Worm (Caenorhabditis elegans) whole organism, L3 larva: ENCODE measurements around the gene C14C6.3.

ENCODE experiments used
- aly-2 ChIP-seq: fragments of 150-350 bp; optimal IDR thresholded peaks from 2 replicates; lab custom pipeline; 2014; ENCODE audit warnings: missing biosample characterization, missing genetic modification characterization
- ceh-28 ChIP-seq: fragments of 150-350 bp; optimal IDR thresholded peaks from 2 replicates; lab custom pipeline; 2014; ENCODE audit warnings: missing biosample characterization, missing genetic modification reagents, missing genetic modification characterization
- ceh-9 ChIP-seq: sonication (generic microtip); optimal IDR thresholded peaks from 2 replicates; lab custom pipeline; 2018; ENCODE audit warnings: missing biosample characterization, missing genetic modification characterization
- daf-12 ChIP-seq: fragments of 150-350 bp; optimal IDR thresholded peaks from 2 replicates; lab custom pipeline; 2014; ENCODE audit warnings: missing biosample characterization, missing genetic modification reagents, missing genetic modification characterization
- egl-5 ChIP-seq: fragments of 150-350 bp; optimal IDR thresholded peaks from 2 replicates; lab custom pipeline; 2017; ENCODE audit warnings: missing biosample characterization, missing genetic modification reagents, missing genetic modification characterization, inconsistent platforms
- elt-1 ChIP-seq: fragments of 150-350 bp; optimal IDR thresholded peaks from 2 replicates; lab custom pipeline; 2014; ENCODE audit warnings: missing biosample characterization, missing genetic modification characterization
- elt-3 ChIP-seq, 3 experiments: fragments of 150-350 bp in 1 of 3; sonication (generic microtip) in 2 of 3; optimal IDR thresholded peaks; 2 replicates in 2 of 3; 4 replicates in 1 of 3; lab custom pipeline; 2014 to 2017; ENCODE audit warnings: missing biosample characterization in 3 of 3, missing genetic modification characterization in 3 of 3
- eor-1 ChIP-seq, 2 experiments: fragments of 150-350 bp; optimal IDR thresholded peaks; 2 replicates each; lab custom pipeline; 2014 to 2018; ENCODE audit warnings: missing biosample characterization in 2 of 2, missing genetic modification characterization in 2 of 2
- fkh-2 ChIP-seq: fragments of 150-350 bp; optimal IDR thresholded peaks from 2 replicates; lab custom pipeline; 2014; ENCODE audit warnings: missing biosample characterization, missing genetic modification reagents, missing genetic modification characterization
- fos-1 ChIP-seq: fragments of 150-350 bp; optimal IDR thresholded peaks from 2 replicates; lab custom pipeline; 2014; ENCODE audit warnings: missing biosample characterization, missing genetic modification characterization
- jun-1 ChIP-seq: fragments of 150-350 bp; optimal IDR thresholded peaks from 2 replicates; lab custom pipeline; 2014; ENCODE audit warnings: missing biosample characterization, missing genetic modification reagents, missing genetic modification characterization
- lin-15B ChIP-seq: fragments of 150-350 bp; optimal IDR thresholded peaks from 2 replicates; lab custom pipeline; 2014; ENCODE audit warnings: missing biosample characterization, missing genetic modification characterization
- lsy-12 ChIP-seq: sonication (generic microtip); optimal IDR thresholded peaks from 2 replicates; lab custom pipeline; 2016; ENCODE audit warnings: mild to moderate bottlenecking, missing genetic modification characterization, missing compliant biosample characterization
- mdl-1 ChIP-seq: fragments of 150-350 bp; optimal IDR thresholded peaks from 2 replicates; lab custom pipeline; 2014; ENCODE audit warnings: missing biosample characterization, missing genetic modification characterization
- mml-1 ChIP-seq: fragments of 150-350 bp; sonication (generic microtip); optimal IDR thresholded peaks from 3 replicates; lab custom pipeline; 2014; ENCODE audit warnings: missing biosample characterization, missing genetic modification characterization
- nhr-11 ChIP-seq: fragments of 150-350 bp; optimal IDR thresholded peaks from 2 replicates; lab custom pipeline; 2014; ENCODE audit warnings: missing biosample characterization, missing genetic modification characterization
- nhr-12 ChIP-seq: fragments of 150-350 bp; optimal IDR thresholded peaks from 2 replicates; lab custom pipeline; 2014; ENCODE audit warnings: missing biosample characterization, missing genetic modification characterization
- nhr-23 ChIP-seq: fragments of 150-350 bp; optimal IDR thresholded peaks from 2 replicates; lab custom pipeline; 2014; ENCODE audit warnings: missing biosample characterization, missing genetic modification reagents, missing genetic modification characterization
- nhr-237 ChIP-seq: fragments of 150-350 bp; optimal IDR thresholded peaks from 2 replicates; lab custom pipeline; 2014; ENCODE audit warnings: missing biosample characterization, missing genetic modification characterization
- nhr-25 ChIP-seq: sonication (generic microtip); optimal IDR thresholded peaks from 2 replicates; lab custom pipeline; 2017; ENCODE audit warnings: missing biosample characterization, missing genetic modification characterization
- nhr-28 ChIP-seq: fragments of 150-350 bp; optimal IDR thresholded peaks from 2 replicates; lab custom pipeline; 2014; ENCODE audit warnings: missing biosample characterization, missing genetic modification characterization
- nhr-43 ChIP-seq: sonication (generic microtip); optimal IDR thresholded peaks from 2 replicates; lab custom pipeline; 2016; ENCODE audit warnings: mild to moderate bottlenecking, missing genetic modification characterization, missing compliant biosample characterization; ENCODE audit not compliant: poor library complexity, severe bottlenecking
- nhr-67 ChIP-seq: fragments of 150-350 bp; optimal IDR thresholded peaks from 2 replicates; lab custom pipeline; 2014; ENCODE audit warnings: missing biosample characterization, missing genetic modification characterization
- nhr-76 ChIP-seq: fragments of 150-350 bp; sonication (generic microtip); optimal IDR thresholded peaks from 5 replicates; lab custom pipeline; 2014; ENCODE audit warnings: missing biosample characterization, missing genetic modification characterization
- pha-4 ChIP-seq: fragments of 150-350 bp; optimal IDR thresholded peaks from 2 replicates; lab custom pipeline; 2014; ENCODE audit warnings: missing biosample characterization, missing genetic modification reagents, missing genetic modification characterization
- pqm-1 ChIP-seq: fragments of 150-350 bp; optimal IDR thresholded peaks from 2 replicates; lab custom pipeline; 2017; ENCODE audit warnings: missing biosample characterization, missing genetic modification characterization, inconsistent platforms
- sea-2 ChIP-seq: fragments of 150-350 bp; sonication (generic microtip); optimal IDR thresholded peaks from 4 replicates; lab custom pipeline; 2014; ENCODE audit warnings: missing biosample characterization, missing genetic modification reagents, missing genetic modification characterization
- snpc-4 ChIP-seq: fragments of 150-350 bp; optimal IDR thresholded peaks from 2 replicates; lab custom pipeline; 2014; ENCODE audit warnings: missing biosample characterization, missing genetic modification characterization
- unc-39 ChIP-seq: sonication (generic microtip); optimal IDR thresholded peaks from 4 replicates; lab custom pipeline; 2017; ENCODE audit warnings: missing biosample characterization, missing genetic modification characterization
- zag-1 ChIP-seq: fragments of 150-350 bp; optimal IDR thresholded peaks from 2 replicates; lab custom pipeline; 2014; ENCODE audit warnings: missing biosample characterization, missing genetic modification characterization
- ztf-11 ChIP-seq: fragments of 150-350 bp; optimal IDR thresholded peaks from 2 replicates; lab custom pipeline; 2014; ENCODE audit warnings: missing biosample characterization, missing genetic modification characterization
- ztf-4 ChIP-seq: fragments of 150-350 bp; optimal IDR thresholded peaks from 2 replicates; lab custom pipeline; 2014; ENCODE audit warnings: missing biosample characterization, missing genetic modification characterization

Gene C14C6.3

DNA sequence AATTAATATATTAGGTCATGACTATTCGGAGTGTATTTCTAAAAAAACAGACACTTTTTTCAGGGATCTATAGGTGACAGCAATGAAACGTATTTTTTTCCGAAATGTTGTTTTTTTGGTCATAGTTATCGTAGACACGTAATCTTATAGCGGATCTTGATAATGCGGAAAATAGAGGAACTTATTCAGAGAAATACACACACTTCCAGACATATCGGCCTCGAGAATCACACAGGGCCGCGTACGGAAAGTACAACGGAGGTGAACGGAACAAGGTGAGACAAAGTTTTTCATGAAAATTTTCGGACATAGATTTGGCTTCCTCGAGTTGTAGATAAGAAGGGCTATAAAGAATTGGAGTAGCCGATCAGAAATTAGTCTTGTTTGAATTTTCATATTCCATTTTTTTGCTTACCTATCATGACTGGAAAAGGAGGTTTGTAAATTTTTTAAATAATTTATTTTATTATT lies 4.2 kb upstream of the C14C6.3 start, which contains the start of gene nhr-155:
nhr-155 (plus strand) TSS at position 421 of the 471 bp plus-strand sequence.
- TF ChIP-seq snpc-4 (no peak), sea-2 (GFP tag; lab: Kevin White, UChicago) (no peak), daf-12 (tag; lab: Kevin White, UChicago) (no peak), nhr-23 (tag; lab: Kevin White, UChicago) (peak; percentile 87), elt-1 (peak; percentile 95), zag-1 (tag; lab: Kevin White, UChicago) (no peak), lin-15B (tag; lab: Kevin White, UChicago) (no peak), nhr-43 (peak; percentile 67), nhr-67 (no peak), nhr-25 (tag; lab: Kevin White, UChicago) (peak; percentile 32)
- TF ChIP-seq, all 47 proteins: peak for 4

DNA sequence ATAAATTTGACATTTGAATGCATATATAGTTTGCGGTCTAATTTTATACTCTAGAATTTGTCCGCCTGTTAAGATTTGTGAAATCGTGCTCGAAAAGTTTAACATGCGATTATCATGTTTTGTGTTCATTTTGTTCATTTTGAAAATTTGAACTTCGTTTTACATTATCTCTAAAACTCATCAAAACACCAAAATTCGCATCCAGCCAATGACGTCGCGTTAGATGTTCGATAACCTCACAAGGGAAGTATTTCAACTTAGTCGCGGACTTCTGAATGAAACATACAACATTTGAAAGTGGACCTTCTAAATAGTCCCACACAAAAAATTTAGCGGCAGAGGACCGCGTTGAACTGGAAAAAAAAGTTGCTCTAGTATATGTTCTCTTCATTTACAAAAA lies 1.8 kb upstream of the C14C6.3 start:
- TF ChIP-seq ztf-11 (tag; lab: Kevin White, UChicago): no peak
- TF ChIP-seq elt-1: peak; percentile 68

DNA sequence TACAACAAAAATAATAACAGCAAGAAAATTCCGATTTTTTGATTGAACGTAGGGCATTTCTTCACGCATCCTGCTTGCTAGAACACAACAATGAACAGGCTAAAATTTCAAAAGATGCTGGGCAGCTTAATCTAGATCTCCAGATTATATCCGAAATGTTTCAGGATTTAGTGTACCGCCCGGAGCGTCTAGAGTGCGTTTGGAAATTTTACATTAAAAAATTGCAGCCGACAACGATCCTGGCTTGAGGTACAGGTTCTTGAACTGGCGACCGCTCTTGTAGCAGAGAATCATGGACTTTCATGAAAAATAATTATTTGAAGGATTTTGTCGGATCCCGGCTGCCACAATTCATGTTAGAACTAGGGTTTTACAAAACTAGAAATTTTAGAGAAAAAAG lies 4.7 kb downstream of the C14C6.3 start, which contains the start of gene C14C6.6:
C14C6.6 (minus strand) TSS at position 101 of the 400 bp plus-strand sequence.
- TF ChIP-seq sea-2 (GFP tag; lab: Kevin White, UChicago) (no peak), egl-5 (no peak), nhr-76 (tag; lab: Kevin White, UChicago) (no peak), lsy-12 (no peak), fkh-2 (tag; lab: Kevin White, UChicago) (no peak), nhr-237 (no peak), pha-4 (tag; lab: Kevin White, UChicago) (no peak), mml-1 (tag; lab: Kevin White, UChicago) (no peak), nhr-43 (no peak), mdl-1 (no peak), daf-12 (tag; lab: Kevin White, UChicago) (no peak), aly-2 (tag; lab: Kevin White, UChicago) (no peak), lin-15B (tag; lab: Kevin White, UChicago) (no peak), nhr-23 (tag; lab: Kevin White, UChicago) (no peak), nhr-28 (no peak), nhr-12 (no peak), nhr-11 (tag; lab: Kevin White, UChicago) (no peak), elt-1 (no peak), eor-1 (tag; optimal IDR thresholded peaks at IDR 0.05; lab: Kevin White, UChicago) (no peak), fos-1 (tag; lab: Kevin White, UChicago) (no peak)

DNA sequence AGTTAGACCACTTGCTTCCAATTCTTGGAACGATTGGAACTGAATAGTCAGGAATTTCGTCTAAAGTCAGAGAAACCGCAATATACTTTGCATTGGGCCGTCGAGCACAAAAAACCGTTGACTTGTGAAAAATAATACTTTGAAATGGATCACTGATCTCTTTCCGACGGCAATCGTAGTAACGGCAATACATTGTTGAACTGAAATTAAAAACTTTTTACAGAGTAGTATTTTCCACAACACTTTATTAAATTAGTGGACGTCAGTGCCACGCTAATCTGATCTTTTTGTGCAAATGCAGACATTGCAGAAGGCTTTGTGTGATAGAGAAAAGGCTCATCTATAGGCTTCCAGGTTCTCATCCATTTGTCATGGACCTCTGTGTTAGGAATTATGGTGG lies 9.1 kb downstream of the C14C6.3 start:
- TF ChIP-seq nhr-11 (tag; lab: Kevin White, UChicago) (no peak), pqm-1 (tag; lab: Kevin White, UChicago) (no peak), mdl-1 (no peak), snpc-4 (no peak), nhr-23 (tag; lab: Kevin White, UChicago) (no peak), nhr-43 (no peak), pha-4 (tag; lab: Kevin White, UChicago) (no peak), nhr-12 (no peak), elt-1 (no peak), unc-39 (tag; lab: Kevin White, UChicago) (no peak), ztf-4 (tag; lab: Kevin White, UChicago) (no peak), jun-1 (tag; lab: Kevin White, UChicago) (no peak)

DNA sequence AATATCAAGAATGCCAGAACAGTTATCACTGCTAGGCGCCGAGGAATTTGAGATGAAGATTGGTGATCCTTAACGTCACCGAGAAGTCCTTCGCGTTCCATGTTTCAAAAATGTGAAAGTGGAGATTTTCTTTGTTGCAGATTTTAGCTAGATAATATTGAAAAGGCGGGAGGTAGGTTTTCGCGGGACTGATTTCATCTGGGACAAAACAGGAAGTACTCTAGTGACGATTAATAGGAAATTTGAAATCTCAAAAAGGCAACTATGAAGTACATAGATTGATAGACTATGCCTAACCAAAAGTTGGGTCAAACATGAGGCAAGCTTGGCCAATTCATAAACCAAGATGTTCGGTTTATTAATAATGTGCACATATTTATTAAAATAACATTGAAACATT lies 9.8 kb downstream of the C14C6.3 start, which contains the start of gene C14C6.8:
C14C6.8 (minus strand) TSS at position 101 of the 400 bp plus-strand sequence.
- no peak for TF ChIP-seq zag-1 (tag; lab: Kevin White, UChicago)
- TF ChIP-seq, all 47 proteins: peak for 0

DNA sequence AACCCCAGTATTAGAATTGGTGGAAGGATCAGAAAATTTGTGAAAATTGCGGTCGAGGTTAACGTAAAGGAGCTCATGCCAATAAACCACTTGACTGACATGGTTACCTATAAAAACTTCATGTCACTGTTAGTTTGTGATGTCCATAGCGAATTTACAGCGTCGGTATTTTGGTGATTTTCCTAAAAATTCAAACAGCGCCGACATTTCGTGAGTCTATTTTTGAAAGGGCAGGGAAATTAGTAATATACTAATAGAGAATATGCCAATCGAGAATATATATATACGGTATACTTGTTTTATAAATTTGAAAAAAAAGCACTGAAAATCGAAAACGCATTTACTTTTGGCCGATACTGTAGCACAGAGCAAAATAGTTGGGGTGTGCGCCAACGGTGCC lies 12.8 kb downstream of the C14C6.3 start, which contains the start of gene srx-8:
srx-8 (minus strand) TSS at position 101 of the 400 bp plus-strand sequence.
- TF ChIP-seq daf-12 (tag; lab: Kevin White, UChicago) (no peak), ceh-28 (tag; lab: Kevin White, UChicago) (no peak), pha-4 (tag; lab: Kevin White, UChicago) (no peak), aly-2 (tag; lab: Kevin White, UChicago) (no peak), zag-1 (tag; lab: Kevin White, UChicago) (no peak), ceh-9 (tag; lab: Kevin White, UChicago) (no peak), elt-1 (no peak), nhr-67 (no peak), elt-3 (tag; optimal IDR thresholded peaks at IDR 0.05; lab: Kevin White, UChicago) (no peak), nhr-25 (tag; lab: Kevin White, UChicago) (no peak), jun-1 (tag; lab: Kevin White, UChicago) (no peak), nhr-76 (tag; lab: Kevin White, UChicago) (no peak), unc-39 (tag; lab: Kevin White, UChicago) (no peak), sea-2 (GFP tag; lab: Kevin White, UChicago) (no peak), mml-1 (tag; lab: Kevin White, UChicago) (no peak), ztf-4 (tag; lab: Kevin White, UChicago) (no peak)
